Worm (Caenorhabditis elegans) whole organism, L1 larva: ENCODE data around the gene F23H12.10.

ENCODE experiments used
- elt-3 ChIP-seq, 6 experiments: fragments of 150-350 bp in 1 of 6; sonication (generic microtip); optimal IDR thresholded peaks; 2 replicates each; lab custom pipeline; 2017 to 2018; ENCODE audit warnings: missing biosample characterization in 6 of 6, missing genetic modification characterization in 6 of 6, inconsistent platforms in 1 of 6
- grh-1 ChIP-seq: fragments of 200-800 bp; sonication (Bioruptor generic); IDR thresholded peaks from 2 replicates; pipeline ENCODE4 v1.3.6; 2022; ENCODE audit warnings: missing genetic modification reagents, missing genetic modification characterization, missing compliant biosample characterization
- lin-13 ChIP-seq: fragments of 150-350 bp; optimal IDR thresholded peaks from 2 replicates; lab custom pipeline; 2014; ENCODE audit warnings: missing biosample characterization, missing genetic modification reagents, missing genetic modification characterization
- lin-35 ChIP-seq, 2 experiments: fragments of 150-350 bp; optimal IDR thresholded peaks; 2 replicates each; lab custom pipeline; 2014; ENCODE audit warnings: missing biosample characterization in 2 of 2, missing genetic modification characterization in 2 of 2, missing genetic modification reagents in 2 of 2
- nhr-237 ChIP-seq: fragments of 150-350 bp; optimal IDR thresholded peaks from 2 replicates; lab custom pipeline; 2014; ENCODE audit warnings: missing biosample characterization, missing genetic modification characterization
- nhr-77 ChIP-seq: fragments of 150-350 bp; optimal IDR thresholded peaks from 2 replicates; lab custom pipeline; 2014; ENCODE audit warnings: missing biosample characterization, missing genetic modification characterization
- sup-37 ChIP-seq: fragments of 200-800 bp; sonication (Bioruptor generic); optimal IDR thresholded peaks from 2 replicates; lab custom pipeline; 2018; ENCODE audit warnings: mild to moderate bottlenecking, missing genetic modification characterization, missing compliant biosample characterization
- ztf-4 ChIP-seq: fragments of 150-350 bp; optimal IDR thresholded peaks from 2 replicates; lab custom pipeline; 2014; ENCODE audit warnings: missing biosample characterization, missing genetic modification characterization

ce11 chrV:12401383-12401782 lies 27.3 kb upstream of the F23H12.10 start, which contains the start of gene K01D12.7:
- TF ChIP-seq lin-35 (GFP tag; optimal IDR thresholded peaks at IDR 0.05; lab: Kevin White, UChicago), result no peak
- TF ChIP-seq ztf-4 (tag; lab: Kevin White, UChicago), result no peak
- TF ChIP-seq nhr-77 (tag; lab: Kevin White, UChicago), result no peak
- no peak for TF ChIP-seq nhr-237 (tag; lab: Kevin White, UChicago)
- TF ChIP-seq sup-37, result no peak
- no peak for TF ChIP-seq elt-3 (tag; optimal IDR thresholded peaks at IDR 0.05; lab: Kevin White, UChicago)
- TF ChIP-seq grh-1, result no peak
- no peak for TF ChIP-seq lin-13
